Worm (Caenorhabditis elegans): ENCODE data around the gene nfx-1.

DNA sequence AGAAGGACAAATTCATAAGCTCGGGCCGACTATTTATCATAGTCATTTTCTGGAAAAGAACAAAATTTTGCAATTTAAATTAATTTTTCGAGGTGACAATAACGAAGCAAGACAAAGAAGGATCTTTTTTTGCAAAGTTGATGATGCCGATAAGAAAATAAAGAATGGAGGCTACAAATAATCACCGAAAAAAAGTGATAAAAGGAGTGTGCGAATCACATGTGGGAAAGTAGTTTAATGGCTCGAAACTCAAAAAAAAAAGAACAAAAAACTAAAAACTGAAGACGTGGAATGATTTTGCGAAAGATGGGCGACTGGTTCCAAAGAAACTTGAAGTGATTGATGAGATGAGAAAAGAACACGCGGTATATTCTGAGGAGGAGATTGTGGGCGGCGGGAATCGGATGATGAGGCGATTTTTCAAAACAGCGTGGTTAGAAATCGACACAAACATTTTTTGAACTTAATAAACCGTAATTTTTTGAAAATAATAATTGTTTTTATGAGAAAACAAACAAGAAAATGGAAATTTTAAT lies 44.3 kb downstream of the nfx-1 start, which contains the start of gene atgl-1:
- TF ChIP-seq fkh-3 (tag; optimal IDR thresholded peaks at IDR 0.05) (no peak), unc-62 (GFP tag; optimal IDR thresholded peaks at IDR 0.05) (no peak), ztf-26 (tag; optimal IDR thresholded peaks at IDR 0.05) (no peak), ama-1 (optimal IDR thresholded peaks at IDR 0.05) (no peak), ama-1 (GFP tag; optimal IDR thresholded peaks at IDR 0.05) (no peak), madf-3 (GFP tag; IDR thresholded peaks at IDR 0.05) (no peak), dpl-1 (GFP tag; optimal IDR thresholded peaks at IDR 0.05) (no peak), atf-7 (tag; optimal IDR thresholded peaks at IDR 0.05) (no peak), efl-1 (GFP tag; optimal IDR thresholded peaks at IDR 0.05) (no peak), lag-1 (GFP tag; IDR thresholded peaks at IDR 0.05) (no peak), gei-17 (GFP tag; optimal IDR thresholded peaks at IDR 0.05) (no peak), tlf-1 (GFP tag; optimal IDR thresholded peaks at IDR 0.05) (no peak), nhr-90 (tag; optimal IDR thresholded peaks at IDR 0.05) (no peak)

All from whole organism, young adult.